Fruit fly (Drosophila melanogaster) whole organism, embryonic: ENCODE results near the gene Usp30.
A peak's percentile ranks its signal among the peaks of the same experiment; 100 is the strongest.

ENCODE experiments used
- C15 ChIP-seq: fragments of 200-800 bp; sonication (Bioruptor generic); IDR thresholded peaks from 3 replicates; pipeline ENCODE4 v1.3.6; 2022; ENCODE audit warnings: missing biosample characterization, missing genetic modification characterization
- CG10321 ChIP-seq: fragments of 200-800 bp; sonication (Bioruptor generic); IDR thresholded peaks from 2 replicates; pipeline ENCODE4 v1.3.6; 2022; ENCODE audit warnings: missing biosample characterization, missing genetic modification characterization
- CG10565 ChIP-seq: fragments of 200-800 bp; sonication (Bioruptor generic); optimal IDR thresholded peaks from 3 replicates; lab custom pipeline; 2016; ENCODE audit warnings: missing biosample characterization, mild to moderate bottlenecking, missing genetic modification characterization
- CG11560 ChIP-seq: fragments of 200-800 bp; sonication (Bioruptor generic); IDR thresholded peaks from 3 replicates; pipeline ENCODE4 v1.3.6; 2022; ENCODE audit warnings: missing biosample characterization, missing genetic modification characterization
- CG12071 ChIP-seq: fragments of 200-800 bp; sonication (Bioruptor generic); optimal IDR thresholded peaks from 3 replicates; lab custom pipeline; 2018; ENCODE audit warnings: missing biosample characterization, mild to moderate bottlenecking, missing genetic modification characterization
- CG12744 ChIP-seq: fragments of 200-800 bp; sonication (Bioruptor generic); optimal IDR thresholded peaks from 2 replicates; lab custom pipeline; 2016; ENCODE audit warnings: missing biosample characterization, missing genetic modification characterization
- CG12769 ChIP-seq: fragments of 200-800 bp; sonication (Bioruptor generic); optimal IDR thresholded peaks from 2 replicates; lab custom pipeline; 2019; ENCODE audit warnings: missing biosample characterization, mild to moderate bottlenecking, missing genetic modification characterization, moderate library complexity
- CG13287 ChIP-seq: fragments of 200-800 bp; sonication (Bioruptor generic); IDR thresholded peaks from 2 replicates; pipeline ENCODE4 v1.3.6; 2022; ENCODE audit warnings: missing biosample characterization, missing genetic modification characterization; ENCODE audit not compliant: partially characterized antibody
- CG13894 ChIP-seq: fragments of 200-800 bp; sonication (Bioruptor generic); optimal IDR thresholded peaks from 3 replicates; lab custom pipeline; 2018; ENCODE audit warnings: missing biosample characterization, mild to moderate bottlenecking, missing genetic modification characterization, moderate library complexity
- CG14441 ChIP-seq: fragments of 200-800 bp; sonication (Bioruptor generic); IDR thresholded peaks from 2 replicates; pipeline ENCODE4 v1.3.6; 2022; ENCODE audit warnings: missing biosample characterization, missing genetic modification characterization
- CG16863 ChIP-seq: fragments of 200-800 bp; sonication (Bioruptor generic); optimal IDR thresholded peaks from 3 replicates; lab custom pipeline; 2016; ENCODE audit warnings: missing biosample characterization, missing genetic modification characterization
- CG17186 ChIP-seq: fragments of 200-800 bp; sonication (Bioruptor generic); optimal IDR thresholded peaks from 3 replicates; lab custom pipeline; 2017; ENCODE audit warnings: missing biosample characterization, missing genetic modification reagents, missing genetic modification characterization
- CG18262 ChIP-seq: fragments of 200-800 bp; optimal IDR thresholded peaks from 3 replicates; lab custom pipeline; 2019; ENCODE audit warnings: missing biosample characterization, mild to moderate bottlenecking, missing genetic modification characterization, moderate library complexity
- CG2116 ChIP-seq: fragments of 200-800 bp; sonication (Bioruptor generic); optimal IDR thresholded peaks from 3 replicates; lab custom pipeline; 2018; ENCODE audit warnings: missing biosample characterization, mild to moderate bottlenecking, missing genetic modification characterization
- CG2875 ChIP-seq: fragments of 200-800 bp; sonication (Bioruptor generic); optimal IDR thresholded peaks from 2 replicates; lab custom pipeline; 2017; ENCODE audit warnings: missing biosample characterization, mild to moderate bottlenecking, missing genetic modification characterization, missing genetic modification reagents
- CG33213 ChIP-seq: fragments of 200-800 bp; sonication (Bioruptor generic); optimal IDR thresholded peaks from 3 replicates; lab custom pipeline; 2016; ENCODE audit warnings: missing biosample characterization, missing genetic modification characterization
- CG33557 ChIP-seq: fragments of 200-800 bp; sonication (Bioruptor generic); optimal IDR thresholded peaks from 2 replicates; lab custom pipeline; 2019; ENCODE audit warnings: missing biosample characterization, mild to moderate bottlenecking, missing genetic modification characterization, moderate library complexity
- CG4360 ChIP-seq: fragments of 200-800 bp; sonication (Bioruptor generic); IDR thresholded peaks from 2 replicates; pipeline ENCODE4 v1.3.6; 2022; ENCODE audit warnings: missing biosample characterization, missing genetic modification characterization
- CG4424 ChIP-seq: fragments of 200-800 bp; sonication (Bioruptor generic); optimal IDR thresholded peaks from 3 replicates; lab custom pipeline; 2016; ENCODE audit warnings: missing biosample characterization, missing genetic modification characterization
- CG4617 ChIP-seq: fragments of 200-800 bp; sonication (Bioruptor generic); optimal IDR thresholded peaks from 3 replicates; lab custom pipeline; 2016; ENCODE audit warnings: missing biosample characterization, missing genetic modification characterization, borderline replicate concordance
- CG5953 ChIP-seq: fragments of 200-800 bp; sonication (Bioruptor generic); IDR thresholded peaks from 2 replicates; pipeline ENCODE4 v1.3.6; 2022; ENCODE audit warnings: missing biosample characterization, missing genetic modification characterization
- CG6175 ChIP-seq: fragments of 200-800 bp; sonication (Bioruptor generic); IDR thresholded peaks from 3 replicates; pipeline ENCODE4 v1.3.6; 2022; ENCODE audit warnings: missing biosample characterization, missing genetic modification characterization
- CG6254 ChIP-seq: fragments of 200-800 bp; sonication (Bioruptor generic); optimal IDR thresholded peaks from 3 replicates; lab custom pipeline; 2017; ENCODE audit warnings: mild to moderate bottlenecking, missing biosample characterization, missing genetic modification reagents, missing genetic modification characterization
- CG6689 ChIP-seq: fragments of 200-800 bp; sonication (Bioruptor generic); IDR thresholded peaks from 2 replicates; pipeline ENCODE4 v1.3.6; 2022; ENCODE audit warnings: missing biosample characterization, missing genetic modification characterization
- CG7372 ChIP-seq: fragments of 200-800 bp; sonication (Bioruptor generic); IDR thresholded peaks from 2 replicates; pipeline ENCODE4 v1.3.6; 2022; ENCODE audit warnings: missing biosample characterization, missing genetic modification characterization
- CG8089 ChIP-seq: fragments of 200-800 bp; sonication (Bioruptor generic); optimal IDR thresholded peaks from 3 replicates; lab custom pipeline; 2016; ENCODE audit warnings: missing biosample characterization, missing genetic modification characterization
- CG9817 ChIP-seq: fragments of 200-800 bp; sonication (Bioruptor generic); optimal IDR thresholded peaks from 2 replicates; lab custom pipeline; 2018; ENCODE audit warnings: missing biosample characterization, mild to moderate bottlenecking, missing genetic modification characterization, moderate library complexity
- Chrac-16 ChIP-seq: fragments of 200-800 bp; sonication (Bioruptor generic); optimal IDR thresholded peaks from 3 replicates; lab custom pipeline; 2016; ENCODE audit warnings: missing biosample characterization, missing genetic modification characterization
- CoRest ChIP-seq: fragments of 200-800 bp; sonication (Bioruptor generic); optimal IDR thresholded peaks from 3 replicates; lab custom pipeline; 2018; ENCODE audit warnings: missing biosample characterization, mild to moderate bottlenecking, missing genetic modification characterization, moderate library complexity
- Dll ChIP-seq: fragments of 200-800 bp; sonication (Bioruptor generic); IDR thresholded peaks from 4 replicates; pipeline ENCODE4 v1.3.6; 2022; ENCODE audit warnings: missing biosample characterization, missing genetic modification characterization; ENCODE audit not compliant: partially characterized antibody
- Doc2 ChIP-seq: fragments of 200-800 bp; sonication (Bioruptor generic); IDR thresholded peaks from 2 replicates; pipeline ENCODE4 v1.3.6; 2022; ENCODE audit warnings: missing biosample characterization, missing genetic modification characterization
- Dref ChIP-seq: fragments of 200-800 bp; sonication (Bioruptor generic); IDR thresholded peaks from 2 replicates; pipeline ENCODE4 v1.3.6; 2022; ENCODE audit warnings: missing biosample characterization, missing genetic modification characterization
- E2f1 ChIP-seq: fragments of 200-800 bp; sonication (Bioruptor generic); IDR thresholded peaks from 2 replicates; pipeline ENCODE4 v1.3.6; 2022; ENCODE audit warnings: missing biosample characterization, missing genetic modification characterization
- Fer3 ChIP-seq: fragments of 200-800 bp; sonication (Bioruptor generic); optimal IDR thresholded peaks from 2 replicates; lab custom pipeline; 2018; ENCODE audit warnings: missing biosample characterization, mild to moderate bottlenecking, missing genetic modification characterization, moderate library complexity
- HmgZ ChIP-seq: fragments of 200-800 bp; sonication (Bioruptor generic); optimal IDR thresholded peaks from 2 replicates; lab custom pipeline; 2018; ENCODE audit warnings: missing biosample characterization, mild to moderate bottlenecking, missing genetic modification characterization
- Hr51 ChIP-seq, 2 experiments: fragments of 200-800 bp; sonication (Bioruptor generic); optimal IDR thresholded peaks; 2 replicates in 1 of 2; 3 replicates in 1 of 2; lab custom pipeline; 2016 to 2018; ENCODE audit warnings: missing biosample characterization in 2 of 2, missing genetic modification characterization in 2 of 2, mild to moderate bottlenecking in 1 of 2, moderate library complexity in 1 of 2
- Pdp1 ChIP-seq, 2 experiments: fragments of 200-800 bp; sonication (Bioruptor generic); optimal IDR thresholded peaks; 3 replicates each; lab custom pipeline; 2016; ENCODE audit warnings: missing biosample characterization in 2 of 2, missing genetic modification characterization in 2 of 2, mild to moderate bottlenecking in 1 of 2, moderate library complexity in 1 of 2
- Sox102F ChIP-seq: fragments of 200-800 bp; sonication (Bioruptor generic); optimal IDR thresholded peaks from 2 replicates; lab custom pipeline; 2018; ENCODE audit warnings: missing biosample characterization, mild to moderate bottlenecking, missing genetic modification characterization, moderate library complexity
- Ssrp ChIP-seq: fragments of 200-800 bp; sonication (Bioruptor generic); optimal IDR thresholded peaks from 2 replicates; lab custom pipeline; 2018; ENCODE audit warnings: missing biosample characterization, mild to moderate bottlenecking, missing genetic modification characterization, moderate library complexity
- ac ChIP-seq: fragments of 200-800 bp; sonication (Bioruptor generic); optimal IDR thresholded peaks from 3 replicates; lab custom pipeline; 2017; ENCODE audit warnings: missing biosample characterization, mild to moderate bottlenecking, missing genetic modification characterization
- bbx ChIP-seq: fragments of 200-800 bp; sonication (Bioruptor generic); IDR thresholded peaks from 2 replicates; pipeline ENCODE4 v1.3.6; 2022; ENCODE audit warnings: missing biosample characterization, missing genetic modification characterization; ENCODE audit not compliant: partially characterized antibody
- br ChIP-seq: fragments of >200 bp; optimal IDR thresholded peaks from 2 replicates; lab custom pipeline; 2017
- esg ChIP-seq: fragments of 200-800 bp; sonication (Bioruptor generic); conservative IDR thresholded peaks from 2 replicates; pipeline ENCODE4 v1.3.6; 2022; ENCODE audit warnings: missing biosample characterization, missing genetic modification characterization
- grau ChIP-seq: fragments of 200-800 bp; optimal IDR thresholded peaks from 3 replicates; lab custom pipeline; 2019; ENCODE audit warnings: missing biosample characterization, mild to moderate bottlenecking, missing genetic modification characterization, moderate library complexity
- hb ChIP-seq: fragments of 200-800 bp; sonication (Bioruptor generic); IDR thresholded peaks from 3 replicates; pipeline ENCODE4 v1.3.6; 2022; ENCODE audit warnings: missing biosample characterization, missing genetic modification characterization; ENCODE audit not compliant: partially characterized antibody
- nerfin-1 ChIP-seq: fragments of 200-800 bp; sonication (Bioruptor generic); optimal IDR thresholded peaks from 3 replicates; lab custom pipeline; 2019; ENCODE audit warnings: missing biosample characterization, mild to moderate bottlenecking, missing genetic modification characterization, moderate library complexity
- pnt ChIP-seq: fragments of 200-800 bp; sonication (Bioruptor generic); optimal IDR thresholded peaks from 3 replicates; lab custom pipeline; 2016; ENCODE audit warnings: missing biosample characterization, missing genetic modification characterization
- sens-2 ChIP-seq: fragments of 200-800 bp; sonication (Bioruptor generic); IDR thresholded peaks from 2 replicates; pipeline ENCODE4 v1.3.6; 2022; ENCODE audit warnings: missing biosample characterization, missing genetic modification characterization
- vfl ChIP-seq: fragments of 200-800 bp; sonication (Bioruptor generic); optimal IDR thresholded peaks from 2 replicates; lab custom pipeline; 2016; ENCODE audit warnings: missing biosample characterization, missing genetic modification characterization

Gene Usp30

dm6 chrX:5880139-5880924, 745 bp upstream of the Usp30 start (continued):
- TF ChIP-seq Dref (GFP tag; lab: Robert Waterston, UW): no peak
- TF ChIP-seq CG12744 (GFP tag; lab: Kevin White, UChicago): peak; percentile 26
- TF ChIP-seq Dll (GFP tag; lab: Robert Waterston, UW): no peak
- peak; percentile 3 for TF ChIP-seq CG33557 (GFP tag; lab: Kevin White, UChicago)
- 0 out of 2 replicates have a peak, but pooled peaks have one; percentile 39 for TF ChIP-seq CG6689
- TF ChIP-seq esg: peak; percentile 36
- TF ChIP-seq Ssrp (tag; lab: Kevin White, UChicago): no peak
- peak; percentile 55 for TF ChIP-seq CG18262
- peak in 1 of 2 experiments; percentile 89 for TF ChIP-seq Pdp1 (GFP tag; optimal IDR thresholded peaks at IDR 0.05; lab: Kevin White, UChicago)
- peak; percentile 29 for TF ChIP-seq CG8089 (GFP tag; lab: Kevin White, UChicago)
- TF ChIP-seq CG12071 (GFP tag; lab: Kevin White, UChicago): peak; percentile 51
- TF ChIP-seq CG2875 (GFP tag; lab: Kevin White, UChicago): peak; percentile 21
- TF ChIP-seq CG5953 (GFP tag; lab: Robert Waterston, UW): no peak
- TF ChIP-seq CG4617 (GFP tag; lab: Kevin White, UChicago): no peak
- TF ChIP-seq CG4360: peak; percentile 87
- TF ChIP-seq ac: no peak
- TF ChIP-seq Hr51 (GFP tag; optimal IDR thresholded peaks at IDR 0.05; lab: Kevin White, UChicago): peak in 1 of 2 experiments; percentile 53
- TF ChIP-seq CG2116 (GFP tag; lab: Kevin White, UChicago): no peak
- TF ChIP-seq sens-2 (GFP tag; lab: Robert Waterston, UW): no peak
- TF ChIP-seq E2f1 (GFP tag; lab: Robert Waterston, UW): 0 out of 2 replicates have a peak, but pooled peaks have one; percentile 31
- TF ChIP-seq hb (GFP tag; lab: Robert Waterston, UW): no peak
- no peak for TF ChIP-seq CG10565 (GFP tag; lab: Kevin White, UChicago)
- peak; percentile 98 for TF ChIP-seq grau (tag; lab: Kevin White, UChicago)
- TF ChIP-seq br (lab: Kevin White, UChicago): no peak
- no peak for TF ChIP-seq CG17186
- TF ChIP-seq CG7372 (GFP tag; lab: Robert Waterston, UW): no peak
- TF ChIP-seq Sox102F: peak; percentile 52
- TF ChIP-seq C15 (GFP tag; lab: Robert Waterston, UW): no peak
- TF ChIP-seq CG11560: no peak
- peak; percentile 58 for TF ChIP-seq Fer3 (tag; lab: Kevin White, UChicago)
- TF ChIP-seq CG14441 (GFP tag; lab: Robert Waterston, UW): no peak; the same call in 1 of the 2 replicates
- TF ChIP-seq CG6175 (GFP tag; lab: Robert Waterston, UW): no peak
- no peak for TF ChIP-seq vfl
- TF ChIP-seq nerfin-1: peak; percentile 22
- TF ChIP-seq CG13894 (tag; lab: Kevin White, UChicago): peak; percentile 30
- TF ChIP-seq Chrac-16: peak; percentile 45
- TF ChIP-seq bbx: no peak
- peak; percentile 39 for TF ChIP-seq CG9817 (tag; lab: Kevin White, UChicago)
- TF ChIP-seq pnt (GFP tag; lab: Kevin White, UChicago): no peak
- TF ChIP-seq CG6254 (GFP tag; lab: Kevin White, UChicago): no peak
- TF ChIP-seq CG33213 (GFP tag; lab: Kevin White, UChicago): peak; percentile 20
- peak; percentile 49 for TF ChIP-seq CoRest
- no peak for TF ChIP-seq CG13287
- no peak for TF ChIP-seq Doc2 (GFP tag; lab: Robert Waterston, UW)
- peak; percentile 22 for TF ChIP-seq CG16863 (GFP tag; lab: Kevin White, UChicago)
- TF ChIP-seq CG10321 (GFP tag; lab: Robert Waterston, UW): no peak
- peak; percentile 63 for TF ChIP-seq CG12769
- peak; percentile 44 for TF ChIP-seq CG4424
- peak; percentile 39 for TF ChIP-seq HmgZ
